Fruit fly (Drosophila melanogaster): ENCODE data around the gene CG13625.

CG13625 gene

DNA sequence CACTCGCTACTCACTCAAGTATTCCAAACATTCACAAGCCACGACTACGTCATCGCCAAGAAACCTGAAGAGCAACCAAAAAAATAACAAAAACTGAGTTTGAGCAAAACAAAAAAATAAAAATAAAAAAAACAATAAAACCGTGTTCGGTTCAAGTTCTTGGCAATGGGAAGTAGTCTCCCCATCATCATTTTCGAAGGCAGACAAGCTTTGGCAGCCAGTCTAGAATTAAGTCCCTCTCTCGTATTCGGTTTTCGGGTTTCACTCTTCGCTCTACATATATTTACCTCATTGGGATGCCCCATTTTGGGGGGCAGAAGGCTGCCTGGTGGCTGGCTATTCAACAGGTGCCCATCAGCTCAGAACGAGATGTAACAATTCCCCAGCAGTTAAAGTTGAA is 35.1 kb downstream of the CG13625 start (continued):
- TF ChIP-seq CG32532 (GFP tag; IDR thresholded peaks at IDR 0.05) (peak; percentile 28; the same call in 1 of the 2 replicates), scrt (GFP tag; optimal IDR thresholded peaks at IDR 0.05) (peak; percentile 95), Rfx (GFP tag; IDR thresholded peaks at IDR 0.05) (no peak), Dbx (GFP tag; IDR thresholded peaks at IDR 0.05) (0 out of 3 replicates have a peak, but pooled peaks have one; percentile 12), CG13894 (tag; optimal IDR thresholded peaks at IDR 0.05) (peak; percentile 77), Deaf1 (tag; optimal IDR thresholded peaks at IDR 0.05) (peak; percentile 31), sisA (GFP tag; IDR thresholded peaks at IDR 0.05) (no peak), chinmo (GFP tag; IDR thresholded peaks at IDR 0.05; ENCODE audit: partially characterized antibody) (peak; percentile 71; the same call in 1 of the 4 replicates), Sry-δ (GFP tag; optimal IDR thresholded peaks at IDR 0.05) (no peak), nom (GFP tag; optimal IDR thresholded peaks at IDR 0.05) (peak; percentile 99), z (GFP tag; IDR thresholded peaks at IDR 0.05) (peak; percentile 70; the same call in 1 of the 3 replicates)

DNA sequence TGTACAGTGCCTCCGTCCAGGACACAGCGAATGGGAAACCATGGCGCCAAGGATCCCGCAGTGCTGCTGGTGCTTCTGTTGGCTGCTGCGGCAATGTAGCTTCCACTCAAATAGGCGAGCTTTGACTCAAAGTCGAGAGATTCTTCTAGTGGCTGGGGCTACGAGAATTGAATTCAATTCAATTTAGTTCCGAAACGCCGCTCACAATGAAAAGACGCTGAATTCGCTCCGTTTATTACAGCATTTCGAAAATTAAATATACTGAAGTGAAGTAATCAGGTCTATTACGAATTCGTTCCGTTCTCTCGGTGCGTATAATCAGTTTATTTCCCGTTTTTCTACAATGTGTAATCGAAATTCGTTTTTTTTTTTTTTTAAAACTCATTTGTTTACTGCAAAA is 36.1 kb downstream of the CG13625 start:
- no peak for TF ChIP-seq Atf6 (GFP tag; IDR thresholded peaks at IDR 0.05)
- TF ChIP-seq Hr78 (GFP tag; optimal IDR thresholded peaks at IDR 0.05) = no peak
- no peak for TF ChIP-seq Gug (GFP tag; IDR thresholded peaks at IDR 0.05)
- TF ChIP-seq Dref (GFP tag; IDR thresholded peaks at IDR 0.05) = no peak
- no peak for TF ChIP-seq cas (GFP tag; IDR thresholded peaks at IDR 0.05)
- no peak for TF ChIP-seq lmd (GFP tag; IDR thresholded peaks at IDR 0.05)
- TF ChIP-seq row (GFP tag; IDR thresholded peaks at IDR 0.05) = no peak
- TF ChIP-seq phol (tag; optimal IDR thresholded peaks at IDR 0.05) = no peak
- no peak for TF ChIP-seq peb (GFP tag; IDR thresholded peaks at IDR 0.05)
- TF ChIP-seq kah (GFP tag; optimal IDR thresholded peaks at IDR 0.05) = no peak
- peak; percentile 20; the same call in 1 of the 2 replicates for TF ChIP-seq Rfx (GFP tag; IDR thresholded peaks at IDR 0.05)
- TF ChIP-seq CG17912 (GFP tag; optimal IDR thresholded peaks at IDR 0.05) = no peak
- TF ChIP-seq CG7987 (GFP tag; optimal IDR thresholded peaks at IDR 0.05) = no peak
- no peak for TF ChIP-seq wor (GFP tag; IDR thresholded peaks at IDR 0.05)
- no peak for TF ChIP-seq CG11723 (GFP tag; optimal IDR thresholded peaks at IDR 0.05)
- peak; percentile 1 for TF ChIP-seq sd (tag; optimal IDR thresholded peaks at IDR 0.05)
- TF ChIP-seq bsh (GFP tag; optimal IDR thresholded peaks at IDR 0.05) = no peak
- TF ChIP-seq Hr3 (GFP tag; optimal IDR thresholded peaks at IDR 0.05) = no peak
- no peak for TF ChIP-seq CG15479 (GFP tag; optimal IDR thresholded peaks at IDR 0.05)
- no peak for TF ChIP-seq CG4404 (GFP tag; IDR thresholded peaks at IDR 0.05)
- no peak for TF ChIP-seq gcm2 (GFP tag; optimal IDR thresholded peaks at IDR 0.05)
- TF ChIP-seq btn (GFP tag; optimal IDR thresholded peaks at IDR 0.05) = no peak
- no peak for TF ChIP-seq chm (GFP tag; IDR thresholded peaks at IDR 0.05)
- no peak for TF ChIP-seq B-H1 (GFP tag; IDR thresholded peaks at IDR 0.05)
- TF ChIP-seq CG4617 (GFP tag; optimal IDR thresholded peaks at IDR 0.05; ENCODE audit: borderline replicate concordance) = no peak
- no peak for TF ChIP-seq CG2120 (GFP tag; optimal IDR thresholded peaks at IDR 0.05)
- TF ChIP-seq vfl (GFP tag; optimal IDR thresholded peaks at IDR 0.05) = no peak
- TF ChIP-seq bbx (GFP tag; IDR thresholded peaks at IDR 0.05; ENCODE audit: partially characterized antibody) = no peak; the same call in 1 of the 2 replicates
- no peak for TF ChIP-seq Side (GFP tag; optimal IDR thresholded peaks at IDR 0.05)
- no peak for TF ChIP-seq maf-S (GFP tag; optimal IDR thresholded peaks at IDR 0.05)
- no peak for TF ChIP-seq HLH4C (GFP tag; IDR thresholded peaks at IDR 0.05; ENCODE audit: partially characterized antibody)
- TF ChIP-seq ind (GFP tag; optimal IDR thresholded peaks at IDR 0.05) = no peak
- TF ChIP-seq CG18011 (GFP tag; optimal IDR thresholded peaks at IDR 0.05) = no peak
- peak; percentile 8 for TF ChIP-seq gro (GFP tag; optimal IDR thresholded peaks at IDR 0.05)
- no peak for TF ChIP-seq slou (GFP tag; optimal IDR thresholded peaks at IDR 0.05)
- 0 out of 2 replicates have a peak, but pooled peaks have one; percentile 27 for TF ChIP-seq vvl (GFP tag; IDR thresholded peaks at IDR 0.05)
- no peak for TF ChIP-seq CG15073 (GFP tag; optimal IDR thresholded peaks at IDR 0.05)
- no peak for TF ChIP-seq H15 (GFP tag; IDR thresholded peaks at IDR 0.05)
- no peak for TF ChIP-seq CG6654 (GFP tag; optimal IDR thresholded peaks at IDR 0.05)
- no peak for TF ChIP-seq CG3726 (GFP tag; IDR thresholded peaks at IDR 0.05)
- TF ChIP-seq CrebB (tag; optimal IDR thresholded peaks at IDR 0.05) = no peak

All from whole organism, embryonic.